Worm (Caenorhabditis elegans) whole organism, L2 larva: ENCODE results near the gene elof-1.

Experiments
- R02D3.7 ChIP-seq: fragments of 150-350 bp; optimal IDR thresholded peaks from 2 replicates; lab custom pipeline; 2014; ENCODE audit warnings: missing biosample characterization, missing genetic modification characterization
- dmd-4 ChIP-seq: sonication (generic microtip); optimal IDR thresholded peaks from 2 replicates; lab custom pipeline; 2017; ENCODE audit warnings: missing biosample characterization, missing genetic modification characterization
- egl-27 ChIP-seq: sonication (generic microtip); optimal IDR thresholded peaks from 3 replicates; lab custom pipeline; 2017; ENCODE audit warnings: missing biosample characterization, missing genetic modification reagents, missing genetic modification characterization
- fos-1 ChIP-seq: fragments of 150-350 bp; optimal IDR thresholded peaks from 2 replicates; lab custom pipeline; 2014; ENCODE audit warnings: missing biosample characterization, missing genetic modification characterization
- lin-13 ChIP-seq: fragments of 150-350 bp; optimal IDR thresholded peaks from 2 replicates; lab custom pipeline; 2014; ENCODE audit warnings: missing biosample characterization, missing genetic modification reagents, missing genetic modification characterization
- nhr-129 ChIP-seq: fragments of 150-350 bp; optimal IDR thresholded peaks from 2 replicates; lab custom pipeline; 2014; ENCODE audit warnings: missing biosample characterization, missing genetic modification characterization
- nhr-25 ChIP-seq: fragments of 150-350 bp; sonication (generic microtip); optimal IDR thresholded peaks from 3 replicates; lab custom pipeline; 2014; ENCODE audit warnings: missing biosample characterization, missing genetic modification characterization
- sma-3 ChIP-seq: sonication (generic microtip); optimal IDR thresholded peaks from 2 replicates; lab custom pipeline; 2016; ENCODE audit warnings: missing genetic modification reagents, missing genetic modification characterization, missing compliant biosample characterization
- snpc-4 ChIP-seq: fragments of 150-350 bp; optimal IDR thresholded peaks from 2 replicates; lab custom pipeline; 2014; ENCODE audit warnings: missing biosample characterization, missing genetic modification characterization
- unc-62 ChIP-seq: fragments of 150-350 bp; optimal IDR thresholded peaks from 2 replicates; lab custom pipeline; 2014; ENCODE audit warnings: missing biosample characterization, missing genetic modification reagents, missing genetic modification characterization

DNA sequence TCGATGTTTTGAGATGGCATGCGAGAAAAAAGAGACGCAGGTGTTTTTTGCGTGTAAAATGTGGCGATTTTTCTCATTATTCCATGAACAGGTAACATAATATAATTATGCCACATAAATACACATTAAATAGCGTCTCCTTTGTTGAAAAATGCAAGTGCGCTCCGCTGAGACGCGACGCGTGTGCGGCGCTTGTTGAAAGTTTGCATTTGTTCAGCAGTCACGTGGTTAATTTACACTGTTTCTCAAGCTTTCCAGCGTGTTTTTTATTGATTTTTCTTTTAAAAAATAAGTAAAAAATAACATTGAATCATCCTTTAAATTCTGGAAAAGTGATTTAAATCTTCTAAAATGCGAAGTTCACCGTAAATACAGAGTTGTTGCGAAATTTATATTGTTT is 50.1 kb downstream of the elof-1 start:
- TF ChIP-seq snpc-4, result peak; percentile 72
- TF ChIP-seq dmd-4 (tag; lab: Kevin White, UChicago), result no peak
- no peak for TF ChIP-seq egl-27 (tag; lab: Kevin White, UChicago)
- no peak for TF ChIP-seq R02D3.7 (tag; lab: Kevin White, UChicago)
- TF ChIP-seq fos-1 (tag; lab: Kevin White, UChicago), result peak; percentile 80
- TF ChIP-seq unc-62, result no peak
- peak; percentile 89 for TF ChIP-seq nhr-129 (tag; lab: Kevin White, UChicago)
- TF ChIP-seq sma-3 (GFP tag; lab: Kevin White, UChicago), result peak; percentile 84
- peak; percentile 93 for TF ChIP-seq nhr-25
- TF ChIP-seq lin-13 (GFP tag; lab: Kevin White, UChicago), result peak; percentile 89
